Worm (Caenorhabditis elegans) whole organism, young adult: ENCODE measurements around the gene ugt-62.

ENCODE experiments used
- B0261.1 ChIP-seq: sonication (generic microtip); optimal IDR thresholded peaks from 2 replicates; lab custom pipeline; 2016; ENCODE audit warnings: mild to moderate bottlenecking, missing genetic modification characterization, moderate library complexity, missing compliant biosample characterization
- C17E4.6 ChIP-seq: fragments of 200-800 bp; sonication (Bioruptor generic); IDR thresholded peaks from 2 replicates; pipeline ENCODE4 v1.3.6; 2022; ENCODE audit warnings: missing genetic modification reagents, missing genetic modification characterization, missing compliant biosample characterization
- F39B2.1 ChIP-seq: fragments of 200-800 bp; sonication (Bioruptor generic); IDR thresholded peaks from 2 replicates; pipeline ENCODE4 v1.3.6; 2022; ENCODE audit warnings: missing genetic modification reagents, missing genetic modification characterization, missing compliant biosample characterization
- F55B11.4 ChIP-seq: sonication (generic microtip); optimal IDR thresholded peaks from 2 replicates; lab custom pipeline; 2016; ENCODE audit warnings: missing compliant biosample characterization, missing genetic modification characterization, borderline replicate concordance; ENCODE audit not compliant: insufficient read depth
- F57C9.4 ChIP-seq: sonication (generic microtip); optimal IDR thresholded peaks from 2 replicates; lab custom pipeline; 2017; ENCODE audit warnings: mild to moderate bottlenecking, missing genetic modification characterization, missing compliant biosample characterization
- K11D2.4 ChIP-seq: fragments of 200-800 bp; sonication (Bioruptor generic); IDR thresholded peaks from 2 replicates; pipeline ENCODE4 v1.3.6; 2022; ENCODE audit warnings: missing genetic modification reagents, missing genetic modification characterization, missing compliant biosample characterization
- Y53F4B.3 ChIP-seq: fragments of 200-800 bp; sonication (Bioruptor generic); IDR thresholded peaks from 2 replicates; pipeline ENCODE4 v1.3.6; 2022; ENCODE audit warnings: missing genetic modification reagents, missing genetic modification characterization, missing compliant biosample characterization
- akir-1 ChIP-seq: fragments of 200-800 bp; sonication (Bioruptor generic); optimal IDR thresholded peaks from 2 replicates; lab custom pipeline; 2018; ENCODE audit warnings: mild to moderate bottlenecking, missing genetic modification characterization, moderate library complexity, missing compliant biosample characterization
- ama-1 ChIP-seq, 3 experiments: fragments of 150-350 bp in 1 of 3; sonication (generic microtip) in 2 of 3; optimal IDR thresholded peaks; 2 replicates each; lab custom pipeline; 2014 to 2018; ENCODE audit warnings: missing biosample characterization in 2 of 3, missing genetic modification characterization in 2 of 3, missing genetic modification reagents in 2 of 3
- aptf-2 ChIP-seq: fragments of 200-800 bp; sonication (Bioruptor generic); conservative IDR thresholded peaks from 2 replicates; pipeline ENCODE4 v1.3.6; 2022; ENCODE audit warnings: missing genetic modification reagents, missing genetic modification characterization, missing compliant biosample characterization
- aptf-3 ChIP-seq: fragments of 200-800 bp; sonication (Bioruptor generic); IDR thresholded peaks from 2 replicates; pipeline ENCODE4 v1.3.6; 2022; ENCODE audit warnings: missing genetic modification characterization, missing compliant biosample characterization
- atf-7 ChIP-seq: sonication (generic microtip); optimal IDR thresholded peaks from 2 replicates; lab custom pipeline; 2017; ENCODE audit warnings: mild to moderate bottlenecking, missing genetic modification characterization, missing compliant biosample characterization
- athp-1 ChIP-seq: sonication (generic microtip); optimal IDR thresholded peaks from 2 replicates; lab custom pipeline; 2017; ENCODE audit warnings: mild to moderate bottlenecking, missing genetic modification characterization, missing compliant biosample characterization
- attf-5 ChIP-seq: fragments of 200-800 bp; sonication (Bioruptor generic); optimal IDR thresholded peaks from 2 replicates; lab custom pipeline; 2018; ENCODE audit warnings: mild to moderate bottlenecking, missing genetic modification characterization, missing compliant biosample characterization
- chd-7 ChIP-seq: sonication (generic microtip); optimal IDR thresholded peaks from 2 replicates; lab custom pipeline; 2016; ENCODE audit warnings: mild to moderate bottlenecking, missing genetic modification characterization, moderate library complexity, missing compliant biosample characterization
- efl-1 ChIP-seq: fragments of 150-350 bp; optimal IDR thresholded peaks from 2 replicates; lab custom pipeline; 2014; ENCODE audit warnings: missing biosample characterization, missing genetic modification reagents, missing genetic modification characterization
- egl-18 ChIP-seq: fragments of 200-800 bp; sonication (Bioruptor generic); IDR thresholded peaks from 2 replicates; pipeline ENCODE4 v1.3.6; 2022; ENCODE audit warnings: missing genetic modification reagents, missing genetic modification characterization, missing compliant biosample characterization
- ekl-4 ChIP-seq: fragments of 200-800 bp; sonication (Bioruptor generic); IDR thresholded peaks from 2 replicates; pipeline ENCODE4 v1.3.6; 2022; ENCODE audit warnings: missing genetic modification reagents, missing genetic modification characterization, missing compliant biosample characterization
- hrde-1 ChIP-seq: sonication (generic microtip); optimal IDR thresholded peaks from 2 replicates; lab custom pipeline; 2016; ENCODE audit warnings: missing genetic modification characterization, mild to moderate bottlenecking, missing compliant biosample characterization, moderate library complexity, missing genotype, missing genetic modification reagents, borderline replicate concordance
- lin-26 ChIP-seq: fragments of 200-800 bp; sonication (Bioruptor generic); IDR thresholded peaks from 2 replicates; pipeline ENCODE4 v1.3.6; 2022; ENCODE audit warnings: missing genetic modification reagents, missing genetic modification characterization, missing compliant biosample characterization
- lin-35 ChIP-seq, 3 experiments: fragments of 150-350 bp in 2 of 3; sonication (generic microtip) in 1 of 3; optimal IDR thresholded peaks; 2 replicates each; lab custom pipeline; 2014 to 2018; ENCODE audit warnings: missing biosample characterization in 3 of 3, missing genetic modification characterization in 3 of 3, missing genetic modification reagents in 3 of 3
- lsy-27 ChIP-seq: sonication (generic microtip); optimal IDR thresholded peaks from 2 replicates; lab custom pipeline; 2017; ENCODE audit warnings: missing genetic modification characterization, mild to moderate bottlenecking, missing compliant biosample characterization, antibody characterized with exemption, missing genotype, borderline replicate concordance; ENCODE audit not compliant: insufficient read depth
- madf-6 ChIP-seq: fragments of 200-800 bp; sonication (Bioruptor generic); IDR thresholded peaks from 2 replicates; pipeline ENCODE4 v1.3.6; 2022; ENCODE audit warnings: missing genetic modification reagents, missing genetic modification characterization, missing compliant biosample characterization
- madf-8 ChIP-seq: fragments of 200-800 bp; sonication (Bioruptor generic); conservative IDR thresholded peaks from 2 replicates; pipeline ENCODE4 v1.3.6; 2022; ENCODE audit warnings: missing genetic modification reagents, missing genetic modification characterization, missing compliant biosample characterization
- nfya-2 ChIP-seq: fragments of 200-800 bp; sonication (Bioruptor generic); IDR thresholded peaks from 2 replicates; pipeline ENCODE4 v1.3.6; 2022; ENCODE audit warnings: missing genetic modification reagents, missing genetic modification characterization, missing compliant biosample characterization
- nfyb-1 ChIP-seq: fragments of 200-800 bp; sonication (Bioruptor generic); IDR thresholded peaks from 2 replicates; pipeline ENCODE4 v1.3.6; 2022; ENCODE audit warnings: missing genetic modification reagents, missing genetic modification characterization, missing compliant biosample characterization
- nhr-80 ChIP-seq: sonication (generic microtip); optimal IDR thresholded peaks from 2 replicates; lab custom pipeline; 2016; ENCODE audit warnings: missing genetic modification characterization, missing compliant biosample characterization
- nhr-90 ChIP-seq: sonication (generic microtip); optimal IDR thresholded peaks from 2 replicates; lab custom pipeline; 2016; ENCODE audit warnings: missing genotype, mild to moderate bottlenecking, missing genetic modification characterization, missing compliant biosample characterization
- pbrm-1 ChIP-seq: fragments of 200-800 bp; sonication (Bioruptor generic); IDR thresholded peaks from 2 replicates; pipeline ENCODE4 v1.3.6; 2022; ENCODE audit warnings: missing genetic modification reagents, missing genetic modification characterization, missing compliant biosample characterization
- rcor-1 ChIP-seq: fragments of 200-800 bp; sonication (Bioruptor generic); IDR thresholded peaks from 2 replicates; pipeline ENCODE4 v1.3.6; 2022; ENCODE audit warnings: missing genetic modification reagents, missing genetic modification characterization, missing compliant biosample characterization
- rec-8 ChIP-seq, 2 experiments: sonication (generic microtip); optimal IDR thresholded peaks; 2 replicates each; lab custom pipeline; 2016; ENCODE audit warnings: mild to moderate bottlenecking in 2 of 2, missing genetic modification characterization in 2 of 2, missing genetic modification reagents in 2 of 2, missing genotype in 2 of 2, missing biosample characterization in 1 of 2, missing compliant biosample characterization in 1 of 2, moderate library complexity in 1 of 2
- repo-1 ChIP-seq: sonication (generic microtip); optimal IDR thresholded peaks from 2 replicates; lab custom pipeline; 2017; ENCODE audit warnings: mild to moderate bottlenecking, missing genetic modification characterization, missing compliant biosample characterization
- sea-2 ChIP-seq: fragments of 200-800 bp; sonication (Bioruptor generic); IDR thresholded peaks from 2 replicates; pipeline ENCODE4 v1.3.6; 2022; ENCODE audit warnings: missing genetic modification characterization, missing compliant biosample characterization
- snpc-1.1 ChIP-seq: sonication (generic microtip); optimal IDR thresholded peaks from 2 replicates; lab custom pipeline; 2017; ENCODE audit warnings: missing genetic modification characterization, mild to moderate bottlenecking, missing compliant biosample characterization, antibody characterized with exemption, moderate library complexity, missing genotype, missing genetic modification reagents; ENCODE audit not compliant: insufficient read depth
- snpc-1.3 ChIP-seq: sonication (generic microtip); optimal IDR thresholded peaks from 2 replicates; lab custom pipeline; 2017; ENCODE audit warnings: missing genetic modification characterization, mild to moderate bottlenecking, missing compliant biosample characterization, antibody characterized with exemption, moderate library complexity, missing genotype, missing genetic modification reagents; ENCODE audit not compliant: insufficient read depth
- snpc-3.4 ChIP-seq: sonication (generic microtip); optimal IDR thresholded peaks from 2 replicates; lab custom pipeline; 2017; ENCODE audit warnings: missing genetic modification characterization, mild to moderate bottlenecking, missing compliant biosample characterization, antibody characterized with exemption, moderate library complexity, missing genotype, missing genetic modification reagents
- somi-1 ChIP-seq: fragments of 200-800 bp; sonication (Bioruptor generic); optimal IDR thresholded peaks from 2 replicates; lab custom pipeline; 2018; ENCODE audit warnings: mild to moderate bottlenecking, missing genetic modification characterization, missing compliant biosample characterization
- tbp1 ChIP-seq: fragments of 200-800 bp; sonication (Bioruptor generic); optimal IDR thresholded peaks from 2 replicates; lab custom pipeline; 2018; ENCODE audit warnings: mild to moderate bottlenecking, missing genetic modification characterization, missing compliant biosample characterization
- tlf-1 ChIP-seq: fragments of 200-800 bp; sonication (Bioruptor generic); optimal IDR thresholded peaks from 2 replicates; lab custom pipeline; 2018; ENCODE audit warnings: mild to moderate bottlenecking, missing genetic modification characterization, missing compliant biosample characterization
- unc-62 ChIP-seq: fragments of 150-350 bp; optimal IDR thresholded peaks from 2 replicates; lab custom pipeline; 2014; ENCODE audit warnings: missing biosample characterization, missing genetic modification reagents, missing genetic modification characterization
- ztf-3 ChIP-seq: fragments of 200-800 bp; sonication (Bioruptor generic); optimal IDR thresholded peaks from 2 replicates; lab custom pipeline; 2018; ENCODE audit warnings: mild to moderate bottlenecking, missing genetic modification characterization, missing compliant biosample characterization

Gene ugt-62

ce11 chrIII:4555345-4555744, 14.9 kb upstream of the ugt-62 start:
- no peak for TF ChIP-seq lin-26 (GFP tag; lab: Robert Waterston, UW)
- peak; percentile 28 for TF ChIP-seq repo-1 (tag; lab: Kevin White, UChicago)

- TF ChIP-seq B0261.1 (tag; lab: Kevin White, UChicago) (no peak), snpc-3.4 (tag; lab: Kevin White, UChicago) (no peak), aptf-3 (no peak)
These were observed 12.9 kb upstream of the ugt-62 start, which contains the start of gene imph-1 for ce11 chrIII:4553316-4553715. Gene imph-1 (plus strand): TSS chrIII:4553616.

ce11 chrIII:4552872-4553271, 12.4 kb upstream of the ugt-62 start:
- TF ChIP-seq somi-1 (GFP tag; lab: Kevin White, UChicago) (no peak), nhr-80 (tag; lab: Kevin White, UChicago) (peak; percentile 40), akir-1 (GFP tag; lab: Kevin White, UChicago) (no peak), unc-62 (no peak), efl-1 (GFP tag; lab: Kevin White, UChicago) (no peak), madf-8 (no peak), lin-35 (GFP tag; optimal IDR thresholded peaks at IDR 0.05; lab: Kevin White, UChicago) (no peak), madf-6 (GFP tag; lab: Robert Waterston, UW) (0 out of 2 replicates have a peak, but pooled peaks have one; percentile 23), lin-26 (GFP tag; lab: Robert Waterston, UW) (no peak)
- TF ChIP-seq, all 124 proteins: peak for 2

DNA sequence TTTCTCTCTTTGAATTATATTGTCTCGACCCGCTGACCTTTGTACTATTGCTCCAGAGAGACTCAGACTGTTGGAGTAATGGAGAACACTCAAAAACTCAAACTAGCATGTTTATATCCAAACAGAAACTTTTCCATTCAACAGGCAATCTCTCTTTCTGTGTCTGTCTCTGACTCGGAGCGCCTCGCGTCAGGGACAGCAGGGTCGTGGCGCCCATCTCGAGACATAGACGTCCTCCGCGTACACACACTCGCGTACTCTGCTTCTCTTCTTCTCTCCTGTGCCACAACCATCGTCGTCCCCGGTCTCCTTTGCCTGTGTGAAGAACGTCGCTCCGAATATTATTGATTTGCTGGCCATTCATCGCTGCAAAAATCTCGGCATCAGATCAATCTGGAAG, 11.5 kb upstream of the ugt-62 start:
- TF ChIP-seq C17E4.6 (GFP tag; lab: Robert Waterston, UW) (no peak), aptf-2 (GFP tag; lab: Robert Waterston, UW) (no peak), attf-5 (GFP tag; lab: Kevin White, UChicago) (peak; percentile 90), rec-8 (tag; optimal IDR thresholded peaks at IDR 0.05; lab: Kevin White, UChicago) (no peak), unc-62 (no peak), ekl-4 (GFP tag; lab: Robert Waterston, UW) (0 out of 2 replicates have a peak, but pooled peaks have one; percentile 30), snpc-1.3 (no peak), nfyb-1 (GFP tag; lab: Robert Waterston, UW) (peak; percentile 72), nfya-2 (GFP tag; lab: Robert Waterston, UW) (no peak), atf-7 (tag; lab: Kevin White, UChicago) (no peak), F57C9.4 (no peak), sea-2 (GFP tag; lab: Robert Waterston, UW) (no peak), pbrm-1 (0 out of 2 replicates have a peak, but pooled peaks have one; percentile 18), hrde-1 (tag; lab: Kevin White, UChicago) (no peak), tlf-1 (no peak), tbp1 (GFP tag; lab: Kevin White, UChicago) (peak; percentile 8), Y53F4B.3 (GFP tag; lab: Robert Waterston, UW) (no peak), rcor-1 (no peak; the same call in 1 of the 2 replicates), F39B2.1 (GFP tag; lab: Robert Waterston, UW) (no peak), lsy-27 (tag; lab: Kevin White, UChicago) (no peak), F55B11.4 (tag; lab: Kevin White, UChicago) (no peak), chd-7 (tag; lab: Kevin White, UChicago) (peak; percentile 44), athp-1 (tag; lab: Kevin White, UChicago) (no peak), egl-18 (no peak), ama-1 (optimal IDR thresholded peaks at IDR 0.05; lab: Kevin White, UChicago) (no peak), ama-1 (GFP tag; optimal IDR thresholded peaks at IDR 0.05; lab: Kevin White, UChicago) (no peak), snpc-1.1 (tag; lab: Kevin White, UChicago) (no peak), aptf-3 (no peak), K11D2.4 (GFP tag; lab: Robert Waterston, UW) (no peak), ztf-3 (GFP tag; lab: Kevin White, UChicago) (no peak), nhr-90 (tag; lab: Kevin White, UChicago) (peak; percentile 45)
